Fruit fly (Drosophila melanogaster) whole organism, embryonic: ENCODE results near the gene CG1233.
A peak's percentile ranks its signal among the peaks of the same experiment; 100 is the strongest.

Experiments used
- CG12071 ChIP-seq: fragments of 200-800 bp; sonication (Bioruptor generic); optimal IDR thresholded peaks from 3 replicates; lab custom pipeline; 2018; ENCODE audit warnings: missing biosample characterization, mild to moderate bottlenecking, missing genetic modification characterization
- CG17361 ChIP-seq: fragments of 200-800 bp; sonication (Bioruptor generic); IDR thresholded peaks from 3 replicates; pipeline ENCODE4 v1.3.6; 2022; ENCODE audit warnings: missing biosample characterization, missing genetic modification characterization
- CG17385 ChIP-seq: fragments of 200-800 bp; sonication (Bioruptor generic); optimal IDR thresholded peaks from 3 replicates; lab custom pipeline; 2018; ENCODE audit warnings: missing biosample characterization, mild to moderate bottlenecking, missing genetic modification characterization
- CG17612 ChIP-seq: fragments of 200-800 bp; sonication (Bioruptor generic); IDR thresholded peaks from 2 replicates; pipeline ENCODE4 v1.3.6; 2022; ENCODE audit warnings: missing biosample characterization, missing genetic modification characterization
- CG2199 ChIP-seq: fragments of 200-800 bp; sonication (Bioruptor generic); IDR thresholded peaks from 3 replicates; pipeline ENCODE4 v1.3.6; 2022; ENCODE audit warnings: missing biosample characterization, missing genetic modification characterization
- CG2875 ChIP-seq: fragments of 200-800 bp; sonication (Bioruptor generic); optimal IDR thresholded peaks from 2 replicates; lab custom pipeline; 2017; ENCODE audit warnings: missing biosample characterization, mild to moderate bottlenecking, missing genetic modification characterization, missing genetic modification reagents
- CG42726 ChIP-seq: fragments of 200-800 bp; sonication (Bioruptor generic); IDR thresholded peaks from 2 replicates; pipeline ENCODE4 v1.3.6; 2022; ENCODE audit warnings: missing biosample characterization, missing genetic modification characterization; ENCODE audit not compliant: partially characterized antibody
- CG4617 ChIP-seq: fragments of 200-800 bp; sonication (Bioruptor generic); optimal IDR thresholded peaks from 3 replicates; lab custom pipeline; 2016; ENCODE audit warnings: missing biosample characterization, missing genetic modification characterization, borderline replicate concordance
- CG4820 ChIP-seq: fragments of 200-800 bp; sonication (Bioruptor generic); optimal IDR thresholded peaks from 3 replicates; lab custom pipeline; 2016; ENCODE audit warnings: missing biosample characterization, missing genetic modification characterization
- CG4854 ChIP-seq: fragments of 200-800 bp; sonication (Bioruptor generic); optimal IDR thresholded peaks from 2 replicates; lab custom pipeline; 2016; ENCODE audit warnings: missing biosample characterization, missing genetic modification characterization, inconsistent platforms
- CG6175 ChIP-seq: fragments of 200-800 bp; sonication (Bioruptor generic); IDR thresholded peaks from 3 replicates; pipeline ENCODE4 v1.3.6; 2022; ENCODE audit warnings: missing biosample characterization, missing genetic modification characterization
- CG6683 ChIP-seq: fragments of 200-800 bp; sonication (Bioruptor generic); optimal IDR thresholded peaks from 2 replicates; lab custom pipeline; 2017; ENCODE audit warnings: missing biosample characterization, mild to moderate bottlenecking, missing genetic modification characterization, missing genetic modification reagents
- Camta ChIP-seq: fragments of 200-800 bp; sonication (Bioruptor generic); optimal IDR thresholded peaks from 2 replicates; lab custom pipeline; 2016; ENCODE audit warnings: missing biosample characterization, missing genetic modification characterization
- Dll ChIP-seq: fragments of 200-800 bp; sonication (Bioruptor generic); IDR thresholded peaks from 4 replicates; pipeline ENCODE4 v1.3.6; 2022; ENCODE audit warnings: missing biosample characterization, missing genetic modification characterization; ENCODE audit not compliant: partially characterized antibody
- Doc2 ChIP-seq: fragments of 200-800 bp; sonication (Bioruptor generic); IDR thresholded peaks from 2 replicates; pipeline ENCODE4 v1.3.6; 2022; ENCODE audit warnings: missing biosample characterization, missing genetic modification characterization
- Eip74EF ChIP-seq, 2 experiments: fragments of 200-800 bp in 1 of 2; fragments of >200 bp in 1 of 2; sonication (Bioruptor generic) in 1 of 2; optimal IDR thresholded peaks; 2 replicates each; lab custom pipeline; 2017 to 2019; ENCODE audit warnings: missing biosample characterization in 2 of 2, missing genetic modification characterization in 2 of 2, mild to moderate bottlenecking in 1 of 2, moderate library complexity in 1 of 2
- Fer2 ChIP-seq: fragments of 200-800 bp; sonication (Bioruptor generic); optimal IDR thresholded peaks from 2 replicates; lab custom pipeline; 2018; ENCODE audit warnings: missing biosample characterization, mild to moderate bottlenecking, missing genetic modification characterization, moderate library complexity
- GATAe ChIP-seq: fragments of 200-800 bp; sonication (Bioruptor generic); conservative IDR thresholded peaks from 2 replicates; pipeline ENCODE4 v1.3.6; 2022; ENCODE audit warnings: missing biosample characterization, missing genetic modification characterization
- Gsc ChIP-seq: fragments of 200-800 bp; sonication (Bioruptor generic); IDR thresholded peaks from 2 replicates; pipeline ENCODE4 v1.3.6; 2022; ENCODE audit warnings: missing biosample characterization, missing genetic modification characterization
- Gug ChIP-seq: fragments of 200-800 bp; sonication (Bioruptor generic); IDR thresholded peaks from 4 replicates; pipeline ENCODE4 v1.3.6; 2022; ENCODE audit warnings: missing biosample characterization, missing genetic modification characterization
- H15 ChIP-seq: fragments of 200-800 bp; sonication (Bioruptor generic); IDR thresholded peaks from 3 replicates; pipeline ENCODE4 v1.3.6; 2022; ENCODE audit warnings: missing biosample characterization, missing genetic modification characterization
- MBD-R2 ChIP-seq: fragments of 200-800 bp; sonication (Bioruptor generic); IDR thresholded peaks from 2 replicates; pipeline ENCODE4 v1.3.6; 2022; ENCODE audit warnings: missing biosample characterization, missing genetic modification characterization
- MESR4 ChIP-seq: fragments of 200-800 bp; sonication (Bioruptor generic); optimal IDR thresholded peaks from 2 replicates; lab custom pipeline; 2018; ENCODE audit warnings: missing biosample characterization, mild to moderate bottlenecking, missing genetic modification characterization, moderate library complexity
- Myb ChIP-seq: fragments of 200-800 bp; sonication (Bioruptor generic); optimal IDR thresholded peaks from 2 replicates; lab custom pipeline; 2016; ENCODE audit warnings: missing biosample characterization, missing genetic modification characterization
- NK7.1 ChIP-seq: fragments of 200-800 bp; sonication (Bioruptor generic); optimal IDR thresholded peaks from 3 replicates; lab custom pipeline; 2016; ENCODE audit warnings: missing biosample characterization, missing genetic modification characterization
- Oli ChIP-seq: fragments of 200-800 bp; sonication (Bioruptor generic); optimal IDR thresholded peaks from 2 replicates; lab custom pipeline; 2018; ENCODE audit warnings: missing biosample characterization, mild to moderate bottlenecking, missing genetic modification characterization, moderate library complexity
- Pdp1 ChIP-seq, 2 experiments: fragments of 200-800 bp; sonication (Bioruptor generic); optimal IDR thresholded peaks; 3 replicates each; lab custom pipeline; 2016; ENCODE audit warnings: missing biosample characterization in 2 of 2, missing genetic modification characterization in 2 of 2, mild to moderate bottlenecking in 1 of 2, moderate library complexity in 1 of 2
- Poxn ChIP-seq: fragments of 200-800 bp; sonication (Bioruptor generic); IDR thresholded peaks from 2 replicates; pipeline ENCODE4 v1.3.6; 2022; ENCODE audit warnings: missing biosample characterization, missing genetic modification characterization
- Xrp1 ChIP-seq: fragments of 200-800 bp; sonication (Bioruptor generic); IDR thresholded peaks from 2 replicates; pipeline ENCODE4 v1.3.6; 2022; ENCODE audit warnings: missing biosample characterization, missing genetic modification characterization
- YL-1 ChIP-seq: fragments of 200-800 bp; sonication (Bioruptor generic); optimal IDR thresholded peaks from 3 replicates; lab custom pipeline; 2017; ENCODE audit warnings: missing biosample characterization, mild to moderate bottlenecking, missing genetic modification characterization
- ac ChIP-seq: fragments of 200-800 bp; sonication (Bioruptor generic); optimal IDR thresholded peaks from 3 replicates; lab custom pipeline; 2017; ENCODE audit warnings: missing biosample characterization, mild to moderate bottlenecking, missing genetic modification characterization
- bbx ChIP-seq: fragments of 200-800 bp; sonication (Bioruptor generic); IDR thresholded peaks from 2 replicates; pipeline ENCODE4 v1.3.6; 2022; ENCODE audit warnings: missing biosample characterization, missing genetic modification characterization; ENCODE audit not compliant: partially characterized antibody
- bowl ChIP-seq: fragments of 200-800 bp; sonication (Bioruptor generic); IDR thresholded peaks from 2 replicates; pipeline ENCODE4 v1.3.6; 2022; ENCODE audit warnings: missing biosample characterization, missing genetic modification characterization
- caup ChIP-seq: fragments of 200-800 bp; sonication (Bioruptor generic); optimal IDR thresholded peaks from 3 replicates; lab custom pipeline; 2017; ENCODE audit warnings: missing biosample characterization, mild to moderate bottlenecking, missing genetic modification characterization, moderate library complexity; ENCODE audit not compliant: severe bottlenecking
- crol ChIP-seq: fragments of 200-800 bp; sonication (Bioruptor generic); IDR thresholded peaks from 2 replicates; pipeline ENCODE4 v1.3.6; 2022; ENCODE audit warnings: missing biosample characterization, missing genetic modification characterization
- danr ChIP-seq: fragments of 200-800 bp; sonication (Bioruptor generic); IDR thresholded peaks from 2 replicates; pipeline ENCODE4 v1.3.6; 2022; ENCODE audit warnings: missing biosample characterization, missing genetic modification characterization
- dm ChIP-seq: fragments of 200-800 bp; sonication (Bioruptor generic); optimal IDR thresholded peaks from 3 replicates; lab custom pipeline; 2016; ENCODE audit warnings: missing biosample characterization, missing genetic modification characterization
- dysf ChIP-seq: fragments of 200-800 bp; sonication (Bioruptor generic); IDR thresholded peaks from 3 replicates; pipeline ENCODE4 v1.3.6; 2022; ENCODE audit warnings: missing biosample characterization, missing genetic modification characterization
- emc ChIP-seq: fragments of 200-800 bp; sonication (Bioruptor generic); optimal IDR thresholded peaks from 2 replicates; lab custom pipeline; 2016; ENCODE audit warnings: missing biosample characterization, missing genetic modification characterization
- gcm2 ChIP-seq: fragments of 200-800 bp; sonication (Bioruptor generic); optimal IDR thresholded peaks from 2 replicates; lab custom pipeline; 2016; ENCODE audit warnings: missing biosample characterization, missing genetic modification characterization
- gsb ChIP-seq: fragments of 200-800 bp; sonication (Bioruptor generic); IDR thresholded peaks from 2 replicates; pipeline ENCODE4 v1.3.6; 2022; ENCODE audit warnings: missing biosample characterization, missing genetic modification characterization
- h ChIP-seq: fragments of >200 bp; optimal IDR thresholded peaks from 2 replicates; lab custom pipeline; 2017
- ham ChIP-seq: fragments of 200-800 bp; sonication (Bioruptor generic); IDR thresholded peaks from 2 replicates; pipeline ENCODE4 v1.3.6; 2022; ENCODE audit warnings: missing biosample characterization, missing genetic modification characterization
- kni ChIP-seq: fragments of 200-800 bp; sonication (Bioruptor generic); optimal IDR thresholded peaks from 3 replicates; lab custom pipeline; 2017; ENCODE audit warnings: mild to moderate bottlenecking, missing biosample characterization, missing genetic modification reagents, missing genetic modification characterization
- onecut ChIP-seq: fragments of 200-800 bp; sonication (Bioruptor generic); IDR thresholded peaks from 2 replicates; pipeline ENCODE4 v1.3.6; 2022; ENCODE audit warnings: missing biosample characterization, missing genetic modification characterization
- sima ChIP-seq: fragments of 200-800 bp; sonication (Bioruptor generic); optimal IDR thresholded peaks from 2 replicates; lab custom pipeline; 2016; ENCODE audit warnings: missing biosample characterization, missing genetic modification characterization
- tap ChIP-seq: fragments of 200-800 bp; optimal IDR thresholded peaks from 3 replicates; lab custom pipeline; 2019; ENCODE audit warnings: missing biosample characterization, mild to moderate bottlenecking, missing genetic modification characterization, moderate library complexity
- vfl ChIP-seq: fragments of 200-800 bp; sonication (Bioruptor generic); optimal IDR thresholded peaks from 2 replicates; lab custom pipeline; 2016; ENCODE audit warnings: missing biosample characterization, missing genetic modification characterization
- vvl ChIP-seq: fragments of 200-800 bp; sonication (Bioruptor generic); IDR thresholded peaks from 2 replicates; pipeline ENCODE4 v1.3.6; 2022; ENCODE audit warnings: missing biosample characterization, missing genetic modification characterization
- zfh2 ChIP-seq: fragments of 200-800 bp; sonication (Bioruptor generic); optimal IDR thresholded peaks from 2 replicates; lab custom pipeline; 2016; ENCODE audit warnings: missing biosample characterization, missing genetic modification characterization

The CG1233 gene

DNA sequence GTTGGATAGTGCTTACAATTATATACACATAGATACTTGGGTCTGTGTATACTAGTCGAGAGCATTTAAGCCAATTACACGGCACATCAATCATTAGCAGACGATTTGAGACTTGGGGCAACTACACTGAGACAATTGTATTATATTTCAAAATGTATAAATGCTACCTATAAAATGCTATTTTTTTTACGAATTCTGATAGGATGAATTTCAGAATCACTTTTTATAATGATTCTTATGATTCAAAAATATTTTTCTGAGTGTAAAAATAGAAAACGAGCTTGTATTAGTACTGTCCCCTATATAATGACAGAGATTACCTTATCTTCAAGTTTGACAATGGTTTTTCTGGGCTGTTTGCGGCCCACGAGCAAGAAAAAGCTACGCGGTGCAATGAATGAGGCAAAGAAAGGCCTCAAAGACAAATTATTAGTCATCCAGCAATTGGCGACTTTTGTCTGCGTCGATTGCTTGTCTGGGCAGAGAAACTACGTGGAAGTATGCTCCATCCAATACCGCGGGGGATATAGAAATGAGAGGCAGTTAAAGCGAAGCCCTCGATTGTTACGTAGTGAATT, 10.5 kb upstream of the CG1233 start (continued):
- TF ChIP-seq bbx (no peak), caup (GFP tag; lab: Kevin White, UChicago) (peak; percentile 66), Doc2 (GFP tag; lab: Robert Waterston, UW) (0 out of 2 replicates have a peak, but pooled peaks have one; percentile 32), tap (tag; lab: Kevin White, UChicago) (peak; percentile 68), vfl (no peak), CG4820 (GFP tag; lab: Kevin White, UChicago) (peak; percentile 59), bowl (GFP tag; lab: Robert Waterston, UW) (no peak), ac (GFP tag; lab: Kevin White, UChicago) (no peak), CG6683 (GFP tag; lab: Kevin White, UChicago) (peak; percentile 16), GATAe (GFP tag; lab: Robert Waterston, UW) (peak; percentile 81), dysf (GFP tag; lab: Robert Waterston, UW) (peak; percentile 86), CG2199 (peak; percentile 54; the same call in 1 of the 3 replicates), MBD-R2 (GFP tag; lab: Robert Waterston, UW) (peak; percentile 63; the same call in 1 of the 2 replicates), CG4617 (peak; percentile 18), emc (GFP tag; lab: Kevin White, UChicago) (no peak), CG6175 (GFP tag; lab: Robert Waterston, UW) (no peak), CG12071 (GFP tag; lab: Kevin White, UChicago) (no peak), H15 (GFP tag; lab: Robert Waterston, UW) (peak; percentile 56; the same call in 2 of the 3 replicates), CG4854 (no peak), Eip74EF (GFP tag; optimal IDR thresholded peaks at IDR 0.05; lab: Kevin White, UChicago) (peak in 1 of 2 experiments; percentile 83), CG17612 (GFP tag; lab: Robert Waterston, UW) (peak; percentile 58; the same call in 1 of the 2 replicates), Gug (GFP tag; lab: Robert Waterston, UW) (peak; percentile 49; the same call in 1 of the 4 replicates), Gsc (no peak), dm (GFP tag; lab: Kevin White, UChicago) (peak; percentile 22), gcm2 (GFP tag; lab: Kevin White, UChicago) (no peak), CG17361 (peak; percentile 89), vvl (peak; percentile 92), crol (GFP tag; lab: Robert Waterston, UW) (no peak), onecut (no peak), MESR4 (no peak), Pdp1 (GFP tag; optimal IDR thresholded peaks at IDR 0.05; lab: Kevin White, UChicago) (peak; percentile 64 to 65), Myb (GFP tag; lab: Kevin White, UChicago) (peak; percentile 13), gsb (GFP tag; lab: Robert Waterston, UW) (peak; percentile 56; the same call in 1 of the 2 replicates), Oli (tag; lab: Kevin White, UChicago) (peak; percentile 66), danr (GFP tag; lab: Robert Waterston, UW) (no peak; the same call in 1 of the 2 replicates), CG17385 (no peak), YL-1 (GFP tag; lab: Kevin White, UChicago) (no peak), Camta (GFP tag; lab: Kevin White, UChicago) (peak; percentile 61), Dll (GFP tag; lab: Robert Waterston, UW) (no peak), CG2875 (GFP tag; lab: Kevin White, UChicago) (peak; percentile 32), ham (GFP tag; lab: Robert Waterston, UW) (no peak), Poxn (GFP tag; lab: Robert Waterston, UW) (no peak), kni (no peak), zfh2 (GFP tag; lab: Kevin White, UChicago) (peak; percentile 12), CG42726 (GFP tag; lab: Robert Waterston, UW) (no peak), sima (peak; percentile 45), NK7.1 (GFP tag; lab: Kevin White, UChicago) (peak; percentile 40), Xrp1 (GFP tag; lab: Robert Waterston, UW) (peak; percentile 83), h (no peak), Fer2 (peak; percentile 40)
